Worm (Caenorhabditis elegans) whole organism, late embryonic: ENCODE measurements around the gene glrx-22.

Experiments used
- C08G9.2 ChIP-seq: sonication (generic microtip); optimal IDR thresholded peaks from 2 replicates; lab custom pipeline; 2016; ENCODE audit warnings: mild to moderate bottlenecking, missing genetic modification characterization, moderate library complexity, missing compliant biosample characterization
- C38D4.7 ChIP-seq: fragments of 200-800 bp; sonication (Bioruptor generic); optimal IDR thresholded peaks from 2 replicates; lab custom pipeline; 2018; ENCODE audit warnings: mild to moderate bottlenecking, missing genetic modification characterization, moderate library complexity, missing compliant biosample characterization
- K02D7.2 ChIP-seq: sonication (generic microtip); optimal IDR thresholded peaks from 2 replicates; lab custom pipeline; 2017; ENCODE audit warnings: mild to moderate bottlenecking, missing genetic modification characterization, missing compliant biosample characterization
- K09A11.1 ChIP-seq: sonication (generic microtip); optimal IDR thresholded peaks from 2 replicates; lab custom pipeline; 2017; ENCODE audit warnings: antibody characterized with exemption, mild to moderate bottlenecking, missing genetic modification characterization, missing compliant biosample characterization; ENCODE audit not compliant: insufficient read depth
- ahr-1 ChIP-seq: sonication (generic microtip); optimal IDR thresholded peaks from 2 replicates; lab custom pipeline; 2016; ENCODE audit warnings: missing genetic modification characterization, missing compliant biosample characterization
- ceh-18 ChIP-seq: sonication (generic microtip); optimal IDR thresholded peaks from 2 replicates; lab custom pipeline; 2016; ENCODE audit warnings: missing genetic modification characterization, missing compliant biosample characterization
- ceh-19 ChIP-seq: fragments of 200-800 bp; sonication (Bioruptor generic); optimal IDR thresholded peaks from 2 replicates; lab custom pipeline; 2018; ENCODE audit warnings: mild to moderate bottlenecking, missing genetic modification characterization, missing compliant biosample characterization
- ceh-22 ChIP-seq: sonication (generic microtip); optimal IDR thresholded peaks from 2 replicates; lab custom pipeline; 2017; ENCODE audit warnings: missing biosample characterization, missing genetic modification characterization
- ceh-24 ChIP-seq: sonication (generic microtip); optimal IDR thresholded peaks from 2 replicates; lab custom pipeline; 2016; ENCODE audit warnings: mild to moderate bottlenecking, missing genetic modification characterization, missing compliant biosample characterization
- ceh-30 ChIP-seq: fragments of 150-350 bp; optimal IDR thresholded peaks from 2 replicates; lab custom pipeline; 2014; ENCODE audit warnings: missing biosample characterization, missing genetic modification characterization
- ceh-31 ChIP-seq: sonication (generic microtip); optimal IDR thresholded peaks from 2 replicates; lab custom pipeline; 2016; ENCODE audit warnings: missing genetic modification characterization, missing compliant biosample characterization
- ceh-48 ChIP-seq: sonication (generic microtip); optimal IDR thresholded peaks from 2 replicates; lab custom pipeline; 2016; ENCODE audit warnings: missing genetic modification characterization, inconsistent platforms, missing compliant biosample characterization
- che-1 ChIP-seq: sonication (generic microtip); optimal IDR thresholded peaks from 2 replicates; lab custom pipeline; 2016; ENCODE audit warnings: mild to moderate bottlenecking, missing genetic modification characterization, missing compliant biosample characterization
- dmd-4 ChIP-seq: sonication (generic microtip); optimal IDR thresholded peaks from 2 replicates; lab custom pipeline; 2016; ENCODE audit warnings: borderline replicate concordance, missing genetic modification characterization, missing compliant biosample characterization
- elt-2 ChIP-seq: sonication (generic microtip); optimal IDR thresholded peaks from 2 replicates; lab custom pipeline; 2016; ENCODE audit warnings: missing genetic modification reagents, missing genetic modification characterization, missing compliant biosample characterization
- elt-4 ChIP-seq: sonication (generic microtip); optimal IDR thresholded peaks from 2 replicates; lab custom pipeline; 2016; ENCODE audit warnings: missing genetic modification characterization, missing compliant biosample characterization
- ets-4 ChIP-seq: sonication (generic microtip); optimal IDR thresholded peaks from 2 replicates; lab custom pipeline; 2016; ENCODE audit warnings: missing genetic modification characterization, missing compliant biosample characterization
- fax-1 ChIP-seq: sonication (generic microtip); optimal IDR thresholded peaks from 2 replicates; lab custom pipeline; 2016; ENCODE audit warnings: missing genotype, missing genetic modification characterization, missing compliant biosample characterization
- hlh-15 ChIP-seq: sonication (generic microtip); optimal IDR thresholded peaks from 2 replicates; lab custom pipeline; 2016; ENCODE audit warnings: missing genetic modification characterization, missing compliant biosample characterization
- hlh-6 ChIP-seq: sonication (generic microtip); optimal IDR thresholded peaks from 2 replicates; lab custom pipeline; 2016; ENCODE audit warnings: missing genotype, missing genetic modification characterization, missing compliant biosample characterization
- hlh-8 ChIP-seq: sonication (generic microtip); optimal IDR thresholded peaks from 2 replicates; lab custom pipeline; 2016; ENCODE audit warnings: missing genotype, missing genetic modification characterization, missing compliant biosample characterization
- nfya-1 ChIP-seq: sonication (generic microtip); optimal IDR thresholded peaks from 2 replicates; lab custom pipeline; 2017; ENCODE audit warnings: missing genetic modification characterization, mild to moderate bottlenecking, missing compliant biosample characterization, antibody characterized with exemption, moderate library complexity
- nhr-232 ChIP-seq: sonication (generic microtip); optimal IDR thresholded peaks from 2 replicates; lab custom pipeline; 2016; ENCODE audit warnings: missing genetic modification characterization, missing compliant biosample characterization
- npax-4 ChIP-seq: sonication (generic microtip); optimal IDR thresholded peaks from 2 replicates; lab custom pipeline; 2016; ENCODE audit warnings: missing genetic modification characterization, missing compliant biosample characterization
- odd-2 ChIP-seq: sonication (generic microtip); optimal IDR thresholded peaks from 2 replicates; lab custom pipeline; 2017; ENCODE audit warnings: antibody characterized with exemption, mild to moderate bottlenecking, missing genetic modification characterization, missing compliant biosample characterization
- pag-3 ChIP-seq: sonication (generic microtip); optimal IDR thresholded peaks from 2 replicates; lab custom pipeline; 2016; ENCODE audit warnings: missing compliant biosample characterization, missing genetic modification characterization, borderline replicate concordance
- pat-9 ChIP-seq: fragments of 200-800 bp; sonication (Bioruptor generic); optimal IDR thresholded peaks from 2 replicates; lab custom pipeline; 2018; ENCODE audit warnings: mild to moderate bottlenecking, missing genetic modification characterization, moderate library complexity, missing compliant biosample characterization
- pha-2 ChIP-seq: sonication (generic microtip); optimal IDR thresholded peaks from 2 replicates; lab custom pipeline; 2017; ENCODE audit warnings: mild to moderate bottlenecking, missing genetic modification characterization, missing compliant biosample characterization
- pha-4 ChIP-seq: fragments of 150-350 bp; optimal IDR thresholded peaks from 2 replicates; lab custom pipeline; 2018; ENCODE audit warnings: missing biosample characterization, missing genetic modification reagents, missing genetic modification characterization
- pros-1 ChIP-seq: fragments of 150-350 bp; optimal IDR thresholded peaks from 2 replicates; lab custom pipeline; 2014; ENCODE audit warnings: missing biosample characterization, missing genetic modification reagents, missing genetic modification characterization
- sox-2 ChIP-seq: fragments of 200-800 bp; sonication (Bioruptor generic); IDR thresholded peaks from 2 replicates; pipeline ENCODE4 v1.3.6; 2022; ENCODE audit warnings: missing genetic modification reagents, missing genetic modification characterization, missing compliant biosample characterization
- sox-4 ChIP-seq: sonication (generic microtip); optimal IDR thresholded peaks from 2 replicates; lab custom pipeline; 2017; ENCODE audit warnings: mild to moderate bottlenecking, missing genetic modification characterization, inconsistent platforms, missing compliant biosample characterization
- syd-9 ChIP-seq: sonication (generic microtip); optimal IDR thresholded peaks from 2 replicates; lab custom pipeline; 2016; ENCODE audit warnings: mild to moderate bottlenecking, missing genetic modification characterization, moderate library complexity, missing compliant biosample characterization
- tbx-2 ChIP-seq: sonication (generic microtip); optimal IDR thresholded peaks from 2 replicates; lab custom pipeline; 2016; ENCODE audit warnings: missing genetic modification characterization, missing compliant biosample characterization
- ttx-3 ChIP-seq: sonication (generic microtip); optimal IDR thresholded peaks from 2 replicates; lab custom pipeline; 2016; ENCODE audit warnings: missing genetic modification reagents, missing genetic modification characterization, missing compliant biosample characterization
- unc-55 ChIP-seq: sonication (generic microtip); optimal IDR thresholded peaks from 2 replicates; lab custom pipeline; 2017; ENCODE audit warnings: missing biosample characterization, missing genetic modification reagents, missing genetic modification characterization
- unc-86 ChIP-seq: sonication (generic microtip); optimal IDR thresholded peaks from 2 replicates; lab custom pipeline; 2016; ENCODE audit warnings: missing genetic modification characterization, missing compliant biosample characterization

glrx-22 gene

ce11 chrIV:8211747-8212146 is 10.7 kb upstream of the glrx-22 start, which contains the start of gene C07G1.7:
TSS of gene C07G1.7 (minus strand) at chrIV:8211847.
- TF ChIP-seq syd-9 (tag; lab: Kevin White, UChicago) (no peak), nhr-232 (tag; lab: Kevin White, UChicago) (no peak), pha-2 (tag; lab: Kevin White, UChicago) (no peak), unc-86 (tag; lab: Kevin White, UChicago) (no peak), sox-2 (GFP tag; lab: Robert Waterston, UW) (no peak), hlh-8 (no peak), unc-55 (GFP tag; lab: Kevin White, UChicago) (no peak), elt-4 (tag; lab: Kevin White, UChicago) (no peak), tbx-2 (tag; lab: Kevin White, UChicago) (no peak), C38D4.7 (GFP tag; lab: Kevin White, UChicago) (no peak), ceh-30 (tag; lab: Kevin White, UChicago) (no peak)

ce11 chrIV:8210300-8210699 is 9.3 kb upstream of the glrx-22 start, which contains the start of gene C07G1.6:
TSS of gene C07G1.6 (minus strand) at chrIV:8210400.
- TF ChIP-seq ets-4 (tag; lab: Kevin White, UChicago) (no peak), hlh-15 (tag; lab: Kevin White, UChicago) (no peak)
- TF ChIP-seq, all 69 proteins: peak for 0

- TF ChIP-seq pag-3 (tag; lab: Kevin White, UChicago) (no peak), elt-4 (tag; lab: Kevin White, UChicago) (no peak), ceh-22 (tag; lab: Kevin White, UChicago) (no peak), pat-9 (no peak), nfya-1 (tag; lab: Kevin White, UChicago) (no peak), odd-2 (tag; lab: Kevin White, UChicago) (no peak), ceh-24 (no peak), elt-2 (tag; lab: Kevin White, UChicago) (no peak), pros-1 (tag; lab: Kevin White, UChicago) (no peak), che-1 (tag; lab: Kevin White, UChicago) (no peak), dmd-4 (tag; lab: Kevin White, UChicago) (no peak), ceh-31 (no peak), ahr-1 (tag; lab: Kevin White, UChicago) (no peak), unc-55 (GFP tag; lab: Kevin White, UChicago) (no peak), K09A11.1 (tag; lab: Kevin White, UChicago) (no peak), K02D7.2 (no peak)
These were observed 7.8 kb upstream of the glrx-22 start for ce11 chrIV:8208855-8209254.

ce11 chrIV:8206314-8206713 is 5.3 kb upstream of the glrx-22 start, which contains the start of gene svh-1:
TSS of gene svh-1 (plus strand) at chrIV:8206614.
- TF ChIP-seq pha-4 (tag; lab: Kevin White, UChicago) (no peak), sox-4 (tag; lab: Kevin White, UChicago) (no peak), ttx-3 (tag; lab: Kevin White, UChicago) (no peak), unc-55 (GFP tag; lab: Kevin White, UChicago) (no peak), ceh-48 (no peak), K09A11.1 (tag; lab: Kevin White, UChicago) (no peak), odd-2 (tag; lab: Kevin White, UChicago) (no peak), nhr-232 (tag; lab: Kevin White, UChicago) (no peak), fax-1 (no peak), C08G9.2 (tag; lab: Kevin White, UChicago) (no peak), pha-2 (tag; lab: Kevin White, UChicago) (no peak), hlh-6 (tag; lab: Kevin White, UChicago) (no peak), ceh-18 (tag; lab: Kevin White, UChicago) (no peak), syd-9 (tag; lab: Kevin White, UChicago) (no peak), ceh-19 (no peak), npax-4 (tag; lab: Kevin White, UChicago) (no peak), dmd-4 (tag; lab: Kevin White, UChicago) (no peak), pat-9 (no peak)
- TF ChIP-seq, all 69 proteins: peak for 0
